Worm (Caenorhabditis elegans): ENCODE measurements around the gene exos-2.

ce11 chrIV:6416553-6416952, 1.3 kb downstream of the exos-2 start, which contains the start of gene Y73B6BL.22:
- TF ChIP-seq crh-2 (tag; optimal IDR thresholded peaks at IDR 0.05) (no peak), aly-2 (tag; optimal IDR thresholded peaks at IDR 0.05) (no peak), snpc-4 (tag; optimal IDR thresholded peaks at IDR 0.05) (no peak), ceh-16 (tag; optimal IDR thresholded peaks at IDR 0.05) (no peak), ztf-4 (tag; optimal IDR thresholded peaks at IDR 0.05) (no peak), sma-3 (GFP tag; optimal IDR thresholded peaks at IDR 0.05) (no peak), nhr-11 (tag; optimal IDR thresholded peaks at IDR 0.05) (no peak), elt-3 (tag; optimal IDR thresholded peaks at IDR 0.05) (no peak), ZK546.5 (tag; optimal IDR thresholded peaks at IDR 0.05) (no peak), nhr-237 (tag; optimal IDR thresholded peaks at IDR 0.05) (no peak), ztf-11 (tag; optimal IDR thresholded peaks at IDR 0.05) (no peak), elt-1 (tag; optimal IDR thresholded peaks at IDR 0.05) (no peak), nhr-23 (tag; optimal IDR thresholded peaks at IDR 0.05) (no peak), egl-27 (tag; optimal IDR thresholded peaks at IDR 0.05) (no peak)
